Worm (Caenorhabditis elegans) whole organism, L1 larva: ENCODE data around the gene C49A9.1.

Experiments
- aha-1 ChIP-seq: fragments of 150-350 bp; optimal IDR thresholded peaks from 2 replicates; lab custom pipeline; 2014; ENCODE audit warnings: missing biosample characterization, missing genetic modification characterization
- aly-2 ChIP-seq: fragments of 150-350 bp; optimal IDR thresholded peaks from 2 replicates; lab custom pipeline; 2014; ENCODE audit warnings: missing biosample characterization, missing genetic modification characterization
- ceh-63 ChIP-seq: fragments of 200-800 bp; sonication (Bioruptor generic); optimal IDR thresholded peaks from 2 replicates; lab custom pipeline; 2018; ENCODE audit warnings: mild to moderate bottlenecking, missing genetic modification characterization, missing compliant biosample characterization
- ceh-8 ChIP-seq: fragments of 200-800 bp; sonication (Bioruptor generic); optimal IDR thresholded peaks from 2 replicates; lab custom pipeline; 2018; ENCODE audit warnings: mild to moderate bottlenecking, missing genetic modification characterization, moderate library complexity, missing compliant biosample characterization
- ceh-82 ChIP-seq, 3 experiments: fragments of 150-350 bp in 1 of 3; sonication (generic microtip) in 2 of 3; optimal IDR thresholded peaks; 2 replicates each; lab custom pipeline; 2014 to 2017; ENCODE audit warnings: missing biosample characterization in 3 of 3, missing genetic modification characterization in 3 of 3
- dpl-1 ChIP-seq, 3 experiments: fragments of 150-350 bp in 2 of 3; sonication (generic microtip) in 1 of 3; optimal IDR thresholded peaks; 2 replicates each; lab custom pipeline; 2014 to 2017; ENCODE audit warnings: missing biosample characterization in 3 of 3, missing genetic modification characterization in 3 of 3, missing genetic modification reagents in 3 of 3
- efl-1 ChIP-seq, 4 experiments: fragments of 150-350 bp; optimal IDR thresholded peaks in 3 of 4; peaks in 1 of 4; 1 replicate in 1 of 4; 2 replicates in 3 of 4; lab custom pipeline; 2014; ENCODE audit warnings: missing biosample characterization in 2 of 4, missing genetic modification characterization in 2 of 4, missing genetic modification reagents in 2 of 4
- egl-13 ChIP-seq: sonication (generic microtip); optimal IDR thresholded peaks from 2 replicates; lab custom pipeline; 2016; ENCODE audit warnings: missing genotype, missing genetic modification reagents, missing genetic modification characterization, missing compliant biosample characterization
- egl-27 ChIP-seq, 2 experiments: fragments of 150-350 bp in 1 of 2; sonication (generic microtip); optimal IDR thresholded peaks; 3 replicates each; lab custom pipeline; 2017 to 2018; ENCODE audit warnings: missing biosample characterization in 2 of 2, missing genetic modification characterization in 2 of 2, missing genetic modification reagents in 2 of 2
- elt-2 ChIP-seq: sonication (generic microtip); optimal IDR thresholded peaks from 2 replicates; lab custom pipeline; 2016; ENCODE audit warnings: missing genetic modification characterization, mild to moderate bottlenecking, inconsistent platforms, missing compliant biosample characterization, missing genetic modification reagents
- elt-3 ChIP-seq, 6 experiments: fragments of 150-350 bp in 1 of 6; sonication (generic microtip); optimal IDR thresholded peaks; 2 replicates each; lab custom pipeline; 2017 to 2018; ENCODE audit warnings: missing biosample characterization in 6 of 6, missing genetic modification characterization in 6 of 6, inconsistent platforms in 1 of 6
- ets-5 ChIP-seq: fragments of 200-800 bp; sonication (Bioruptor generic); IDR thresholded peaks from 2 replicates; pipeline ENCODE4 v1.3.6; 2022; ENCODE audit warnings: missing genetic modification characterization, missing compliant biosample characterization
- fkh-4 ChIP-seq: sonication (generic microtip); optimal IDR thresholded peaks from 2 replicates; lab custom pipeline; 2016; ENCODE audit warnings: missing compliant biosample characterization, missing genetic modification characterization, borderline replicate concordance
- fkh-8 ChIP-seq: sonication (generic microtip); optimal IDR thresholded peaks from 2 replicates; lab custom pipeline; 2016; ENCODE audit warnings: mild to moderate bottlenecking, missing genetic modification characterization, missing compliant biosample characterization
- grh-1 ChIP-seq: fragments of 200-800 bp; sonication (Bioruptor generic); IDR thresholded peaks from 2 replicates; pipeline ENCODE4 v1.3.6; 2022; ENCODE audit warnings: missing genetic modification reagents, missing genetic modification characterization, missing compliant biosample characterization
- lin-14 ChIP-seq: fragments of 200-800 bp; sonication (Bioruptor generic); optimal IDR thresholded peaks from 2 replicates; lab custom pipeline; 2018; ENCODE audit warnings: mild to moderate bottlenecking, missing genetic modification characterization, moderate library complexity, missing compliant biosample characterization
- lin-35 ChIP-seq, 2 experiments: fragments of 150-350 bp; optimal IDR thresholded peaks; 2 replicates each; lab custom pipeline; 2014; ENCODE audit warnings: missing biosample characterization in 2 of 2, missing genetic modification characterization in 2 of 2, missing genetic modification reagents in 2 of 2
- mef-2 ChIP-seq: fragments of 150-350 bp; optimal IDR thresholded peaks from 2 replicates; lab custom pipeline; 2014; ENCODE audit warnings: missing biosample characterization, missing genetic modification characterization
- nhr-28 ChIP-seq: fragments of 150-350 bp; optimal IDR thresholded peaks from 2 replicates; lab custom pipeline; 2014; ENCODE audit warnings: missing biosample characterization, missing genetic modification characterization
- nhr-47 ChIP-seq: sonication (generic microtip); optimal IDR thresholded peaks from 2 replicates; lab custom pipeline; 2016; ENCODE audit warnings: mild to moderate bottlenecking, missing genetic modification characterization, moderate library complexity, missing compliant biosample characterization
- nhr-77 ChIP-seq: fragments of 150-350 bp; optimal IDR thresholded peaks from 2 replicates; lab custom pipeline; 2014; ENCODE audit warnings: missing biosample characterization, missing genetic modification characterization
- nhr-85 ChIP-seq: sonication (generic microtip); peaks from one replicate; lab custom pipeline; 2016; ENCODE audit warnings: missing genetic modification characterization, inconsistent platforms, missing compliant biosample characterization
- nhr-90 ChIP-seq: sonication (generic microtip); optimal IDR thresholded peaks from 2 replicates; lab custom pipeline; 2016; ENCODE audit warnings: mild to moderate bottlenecking, missing genetic modification characterization, missing compliant biosample characterization; ENCODE audit not compliant: poor library complexity
- pqm-1 ChIP-seq: sonication (generic microtip); optimal IDR thresholded peaks from 3 replicates; lab custom pipeline; 2017; ENCODE audit warnings: missing biosample characterization, missing genetic modification characterization
- sox-4 ChIP-seq: sonication (generic microtip); optimal IDR thresholded peaks from 2 replicates; lab custom pipeline; 2016; ENCODE audit warnings: missing genetic modification characterization, missing compliant biosample characterization
- sptf-1 ChIP-seq: fragments of 150-350 bp; optimal IDR thresholded peaks from 2 replicates; lab custom pipeline; 2014; ENCODE audit warnings: missing biosample characterization, missing genetic modification characterization
- swsn-7 ChIP-seq: sonication (generic microtip); optimal IDR thresholded peaks from 2 replicates; lab custom pipeline; 2016; ENCODE audit warnings: missing genetic modification characterization, missing compliant biosample characterization
- tlp-1 ChIP-seq: fragments of 150-350 bp; optimal IDR thresholded peaks from 2 replicates; lab custom pipeline; 2014; ENCODE audit warnings: missing biosample characterization, missing genetic modification characterization
- unc-30 ChIP-seq: sonication (generic microtip); optimal IDR thresholded peaks from 2 replicates; lab custom pipeline; 2017; ENCODE audit warnings: missing biosample characterization, missing genetic modification characterization
- unc-86 ChIP-seq: sonication (generic microtip); optimal IDR thresholded peaks from 2 replicates; lab custom pipeline; 2016; ENCODE audit warnings: missing genetic modification characterization, missing compliant biosample characterization
- zag-1 ChIP-seq: fragments of 150-350 bp; optimal IDR thresholded peaks from 2 replicates; lab custom pipeline; 2014; ENCODE audit warnings: missing biosample characterization, missing genetic modification characterization
- zip-4 ChIP-seq: fragments of 200-800 bp; sonication (Bioruptor generic); optimal IDR thresholded peaks from 2 replicates; lab custom pipeline; 2018; ENCODE audit warnings: mild to moderate bottlenecking, missing genetic modification characterization, moderate library complexity, missing compliant biosample characterization

The C49A9.1 gene

ce11 chrIV:6263244-6263643 lies 35.3 kb downstream of the C49A9.1 start, which contains the start of gene srv-28:
srv-28 (minus strand) TSS chrIV:6263344.
- TF ChIP-seq grh-1 (GFP tag; lab: Robert Waterston, UW) (no peak), efl-1 (optimal IDR thresholded peaks at IDR 0.05; lab: Kevin White, UChicago) (no peak), efl-1 (GFP tag; optimal IDR thresholded peaks at IDR 0.05 in 1 of 2; lab: Kevin White, UChicago) (peak in 1 of 2 experiments; percentile 2), nhr-77 (no peak), nhr-85 (tag; lab: Kevin White, UChicago) (no peak)

- TF ChIP-seq egl-27 (tag; optimal IDR thresholded peaks at IDR 0.05; lab: Kevin White, UChicago) (no peak), nhr-90 (tag; lab: Kevin White, UChicago) (no peak), unc-86 (tag; lab: Kevin White, UChicago) (no peak), ceh-82 (tag; optimal IDR thresholded peaks at IDR 0.05; lab: Kevin White, UChicago) (no peak), sox-4 (no peak), nhr-85 (tag; lab: Kevin White, UChicago) (no peak), swsn-7 (tag; lab: Kevin White, UChicago) (no peak), fkh-4 (no peak)
Measured at ce11 chrIV:6266499-6266898, 38.5 kb downstream of the C49A9.1 start, which contains the start of gene srv-29. srv-29 (minus strand) TSS chrIV:6266599.

ce11 chrIV:6269346-6269745 lies 41.4 kb downstream of the C49A9.1 start, which contains the start of gene srv-30:
srv-30 (minus strand) TSS chrIV:6269446.
- no peak for TF ChIP-seq lin-35 (GFP tag; optimal IDR thresholded peaks at IDR 0.05; lab: Kevin White, UChicago)
- no peak for TF ChIP-seq ceh-8
- TF ChIP-seq lin-14 (GFP tag; lab: Kevin White, UChicago), result no peak
- TF ChIP-seq sox-4, result no peak
- TF ChIP-seq sptf-1 (tag; lab: Kevin White, UChicago), result no peak
- no peak for TF ChIP-seq dpl-1 (GFP tag; optimal IDR thresholded peaks at IDR 0.05; lab: Kevin White, UChicago)
- TF ChIP-seq elt-3 (tag; optimal IDR thresholded peaks at IDR 0.05; lab: Kevin White, UChicago), result no peak
- no peak for TF ChIP-seq nhr-47 (tag; lab: Kevin White, UChicago)
- no peak for TF ChIP-seq aha-1
- TF ChIP-seq unc-30, result no peak
- no peak for TF ChIP-seq unc-86 (tag; lab: Kevin White, UChicago)
- TF ChIP-seq, all 84 proteins: peak for 0

ce11 chrIV:6271923-6272322 lies 43.9 kb downstream of the C49A9.1 start, which contains the start of gene srv-31:
srv-31 (minus strand) TSS chrIV:6272023.
- TF ChIP-seq aly-2 (tag; lab: Kevin White, UChicago) (no peak), nhr-28 (tag; lab: Kevin White, UChicago) (no peak)
- TF ChIP-seq, all 84 proteins: peak for 0

- TF ChIP-seq egl-13 (no peak), sptf-1 (tag; lab: Kevin White, UChicago) (no peak), lin-35 (GFP tag; optimal IDR thresholded peaks at IDR 0.05; lab: Kevin White, UChicago) (no peak), elt-2 (peak; percentile 55), ets-5 (GFP tag; lab: Robert Waterston, UW) (no peak), pqm-1 (peak; percentile 65), ceh-63 (GFP tag; lab: Kevin White, UChicago) (no peak), tlp-1 (tag; lab: Kevin White, UChicago) (peak; percentile 39)
Measured at ce11 chrIV:6275671-6276209, 47.8 kb downstream of the C49A9.1 start, which contains the start of the genes aat-4 and T13A10.1. aat-4 (minus strand) TSS chrIV:6275721. T13A10.1 (plus strand) TSS chrIV:6276081.

- TF ChIP-seq zip-4 (GFP tag; lab: Kevin White, UChicago) (no peak), fkh-8 (no peak), unc-30 (no peak), zag-1 (tag; lab: Kevin White, UChicago) (no peak), mef-2 (no peak)
Measured at ce11 chrIV:6279392-6279791, 51.4 kb downstream of the C49A9.1 start, which contains the start of gene sams-5. sams-5 (minus strand) TSS chrIV:6279522.
